Worm (Caenorhabditis elegans) whole organism, mixed stage, embryonic: ENCODE data around the gene mecr-1.

Experiments used
- M03D4.4 ChIP-seq: sonication (generic microtip); optimal IDR thresholded peaks from 2 replicates; lab custom pipeline; 2017; ENCODE audit warnings: mild to moderate bottlenecking, missing genetic modification characterization, missing compliant biosample characterization
- bed-3 ChIP-seq: fragments of 200-800 bp; sonication (Bioruptor generic); optimal IDR thresholded peaks from 3 replicates; lab custom pipeline; 2018; ENCODE audit warnings: mild to moderate bottlenecking, missing genetic modification characterization, moderate library complexity, missing compliant biosample characterization
- blmp-1 ChIP-seq: fragments of 150-350 bp; optimal IDR thresholded peaks from 2 replicates; lab custom pipeline; 2014; ENCODE audit warnings: missing biosample characterization, missing genetic modification characterization
- ceh-39 ChIP-seq: fragments of 150-350 bp; optimal IDR thresholded peaks from 2 replicates; lab custom pipeline; 2014; ENCODE audit warnings: missing biosample characterization, missing genetic modification characterization
- ceh-43 ChIP-seq: fragments of 200-800 bp; sonication (Bioruptor generic); optimal IDR thresholded peaks from 2 replicates; lab custom pipeline; 2018; ENCODE audit warnings: mild to moderate bottlenecking, missing genetic modification characterization, moderate library complexity, missing compliant biosample characterization
- ceh-83 ChIP-seq: fragments of 200-800 bp; sonication (Bioruptor generic); optimal IDR thresholded peaks from 2 replicates; lab custom pipeline; 2018; ENCODE audit warnings: mild to moderate bottlenecking, missing genetic modification characterization, missing compliant biosample characterization
- ces-1 ChIP-seq: fragments of 150-350 bp; optimal IDR thresholded peaks from 2 replicates; lab custom pipeline; 2014; ENCODE audit warnings: missing biosample characterization, missing genetic modification reagents, missing genetic modification characterization
- cnd-1 ChIP-seq: fragments of 200-800 bp; sonication (Bioruptor generic); optimal IDR thresholded peaks from 2 replicates; lab custom pipeline; 2018; ENCODE audit warnings: mild to moderate bottlenecking, missing genetic modification characterization, missing compliant biosample characterization
- drap-1 ChIP-seq: fragments of 200-800 bp; sonication (Bioruptor generic); optimal IDR thresholded peaks from 3 replicates; lab custom pipeline; 2018; ENCODE audit warnings: mild to moderate bottlenecking, missing genetic modification characterization, missing compliant biosample characterization
- elt-1 ChIP-seq: sonication (generic microtip); optimal IDR thresholded peaks from 2 replicates; lab custom pipeline; 2017; ENCODE audit warnings: missing genetic modification characterization, mild to moderate bottlenecking, missing compliant biosample characterization, antibody characterized with exemption, moderate library complexity, borderline replicate concordance; ENCODE audit not compliant: insufficient read depth
- elt-3 ChIP-seq: fragments of 150-350 bp; optimal IDR thresholded peaks from 2 replicates; lab custom pipeline; 2014; ENCODE audit warnings: missing biosample characterization, missing genetic modification characterization
- flh-1 ChIP-seq: fragments of 200-800 bp; sonication (Bioruptor generic); optimal IDR thresholded peaks from 2 replicates; lab custom pipeline; 2018; ENCODE audit warnings: mild to moderate bottlenecking, missing genetic modification characterization, moderate library complexity, missing compliant biosample characterization
- ham-2 ChIP-seq: fragments of 200-800 bp; sonication (Bioruptor generic); optimal IDR thresholded peaks from 2 replicates; lab custom pipeline; 2018; ENCODE audit warnings: mild to moderate bottlenecking, missing genetic modification characterization, missing compliant biosample characterization
- hlh-1 ChIP-seq: fragments of 150-350 bp; optimal IDR thresholded peaks from 2 replicates; lab custom pipeline; 2014; ENCODE audit warnings: missing biosample characterization, missing genetic modification reagents, missing genetic modification characterization
- lin-13 ChIP-seq: fragments of 150-350 bp; optimal IDR thresholded peaks from 2 replicates; lab custom pipeline; 2014; ENCODE audit warnings: missing biosample characterization, missing genetic modification characterization
- lin-32 ChIP-seq: fragments of 200-800 bp; sonication (Bioruptor generic); optimal IDR thresholded peaks from 2 replicates; lab custom pipeline; 2018; ENCODE audit warnings: mild to moderate bottlenecking, missing genetic modification characterization, missing compliant biosample characterization
- lsy-2 ChIP-seq: fragments of 150-350 bp; optimal IDR thresholded peaks from 2 replicates; lab custom pipeline; 2014; ENCODE audit warnings: missing biosample characterization, missing genetic modification characterization
- mab-5 ChIP-seq: fragments of 150-350 bp; optimal IDR thresholded peaks from 2 replicates; lab custom pipeline; 2014; ENCODE audit warnings: missing biosample characterization, missing genetic modification characterization
- mep-1 ChIP-seq: fragments of 150-350 bp; optimal IDR thresholded peaks from 2 replicates; lab custom pipeline; 2017; ENCODE audit warnings: missing biosample characterization, missing genetic modification reagents, missing genetic modification characterization, inconsistent platforms
- mls-2 ChIP-seq: sonication (generic microtip); optimal IDR thresholded peaks from 2 replicates; lab custom pipeline; 2016; ENCODE audit warnings: mild to moderate bottlenecking, missing genetic modification characterization, moderate library complexity, missing compliant biosample characterization
- nhr-12 ChIP-seq: fragments of 150-350 bp; optimal IDR thresholded peaks from 2 replicates; lab custom pipeline; 2014; ENCODE audit warnings: missing biosample characterization, missing genetic modification characterization
- nhr-2 ChIP-seq: fragments of 150-350 bp; optimal IDR thresholded peaks from 2 replicates; lab custom pipeline; 2014; ENCODE audit warnings: missing biosample characterization, missing genetic modification characterization
- nhr-237 ChIP-seq: fragments of 150-350 bp; optimal IDR thresholded peaks from 2 replicates; lab custom pipeline; 2014; ENCODE audit warnings: missing biosample characterization, missing genetic modification characterization
- nhr-28 ChIP-seq: fragments of 150-350 bp; optimal IDR thresholded peaks from 2 replicates; lab custom pipeline; 2014; ENCODE audit warnings: missing biosample characterization, missing genetic modification characterization
- nhr-76 ChIP-seq: sonication (generic microtip); optimal IDR thresholded peaks from 2 replicates; lab custom pipeline; 2017; ENCODE audit warnings: missing biosample characterization, missing genetic modification characterization
- pha-4 ChIP-seq: fragments of 150-350 bp; optimal IDR thresholded peaks from 2 replicates; lab custom pipeline; 2018; ENCODE audit warnings: missing biosample characterization, missing genetic modification reagents, missing genetic modification characterization
- sem-2 ChIP-seq: fragments of 200-800 bp; sonication (Bioruptor generic); optimal IDR thresholded peaks from 2 replicates; lab custom pipeline; 2018; ENCODE audit warnings: mild to moderate bottlenecking, missing genetic modification characterization, missing compliant biosample characterization
- snpc-4 ChIP-seq: fragments of 150-350 bp; optimal IDR thresholded peaks from 2 replicates; lab custom pipeline; 2014; ENCODE audit warnings: missing biosample characterization, missing genetic modification characterization
- sptf-1 ChIP-seq: sonication (generic microtip); optimal IDR thresholded peaks from 2 replicates; lab custom pipeline; 2017; ENCODE audit warnings: mild to moderate bottlenecking, missing genetic modification characterization, moderate library complexity, missing compliant biosample characterization
- tbx-8 ChIP-seq: fragments of 200-800 bp; sonication (Bioruptor generic); optimal IDR thresholded peaks from 2 replicates; lab custom pipeline; 2018; ENCODE audit warnings: mild to moderate bottlenecking, missing genetic modification characterization, moderate library complexity, missing compliant biosample characterization
- unc-120 ChIP-seq: sonication (generic microtip); optimal IDR thresholded peaks from 2 replicates; lab custom pipeline; 2017; ENCODE audit warnings: missing genetic modification characterization, missing compliant biosample characterization; ENCODE audit not compliant: poor library complexity, severe bottlenecking
- unc-39 ChIP-seq: fragments of 150-350 bp; optimal IDR thresholded peaks from 2 replicates; lab custom pipeline; 2014; ENCODE audit warnings: missing biosample characterization, missing genetic modification characterization
- unc-62 ChIP-seq: fragments of 150-350 bp; optimal IDR thresholded peaks from 2 replicates; lab custom pipeline; 2014; ENCODE audit warnings: missing biosample characterization, missing genetic modification reagents, missing genetic modification characterization
- zip-8 ChIP-seq: fragments of 150-350 bp; optimal IDR thresholded peaks from 2 replicates; lab custom pipeline; 2014; ENCODE audit warnings: missing biosample characterization, missing genetic modification characterization
- ztf-11 ChIP-seq: fragments of 150-350 bp; optimal IDR thresholded peaks from 2 replicates; lab custom pipeline; 2014; ENCODE audit warnings: missing biosample characterization, missing genetic modification characterization

Gene mecr-1

ce11 chrII:13165683-13166259 is 21.3 kb downstream of the mecr-1 start, which contains the start of gene moe-3:
Gene moe-3 (minus strand): TSS chrII:13165733.
- TF ChIP-seq mep-1 (tag; lab: Kevin White, UChicago) (no peak), mab-5 (no peak), unc-39 (tag; lab: Kevin White, UChicago) (no peak), sptf-1 (tag; lab: Kevin White, UChicago) (no peak), tbx-8 (no peak), elt-3 (tag; lab: Kevin White, UChicago) (no peak), nhr-237 (tag; lab: Kevin White, UChicago) (no peak)

DNA sequence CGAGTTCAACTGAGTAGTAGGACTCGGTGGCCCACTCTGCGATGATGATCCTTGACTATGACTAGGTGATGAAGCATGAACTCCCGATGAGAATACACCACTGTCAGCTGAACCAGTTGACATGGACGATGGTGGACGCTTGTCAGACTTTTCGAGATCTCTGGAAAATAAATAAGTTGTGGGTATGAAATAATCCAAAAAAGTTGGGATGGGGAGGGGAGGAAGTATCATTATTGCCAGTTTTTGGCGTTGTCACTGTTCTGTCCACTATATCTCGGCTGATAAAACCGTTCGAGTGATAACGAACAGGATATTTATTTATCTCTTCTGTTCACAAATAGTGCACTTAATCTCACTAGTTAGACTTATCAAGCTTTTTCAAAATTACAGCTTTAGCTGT is 23.1 kb downstream of the mecr-1 start:
- TF ChIP-seq ceh-43 (GFP tag; lab: Kevin White, UChicago), result no peak
- TF ChIP-seq nhr-2 (tag; lab: Kevin White, UChicago), result no peak
- no peak for TF ChIP-seq lsy-2 (tag; lab: Kevin White, UChicago)
- no peak for TF ChIP-seq ceh-39 (tag; lab: Kevin White, UChicago)

DNA sequence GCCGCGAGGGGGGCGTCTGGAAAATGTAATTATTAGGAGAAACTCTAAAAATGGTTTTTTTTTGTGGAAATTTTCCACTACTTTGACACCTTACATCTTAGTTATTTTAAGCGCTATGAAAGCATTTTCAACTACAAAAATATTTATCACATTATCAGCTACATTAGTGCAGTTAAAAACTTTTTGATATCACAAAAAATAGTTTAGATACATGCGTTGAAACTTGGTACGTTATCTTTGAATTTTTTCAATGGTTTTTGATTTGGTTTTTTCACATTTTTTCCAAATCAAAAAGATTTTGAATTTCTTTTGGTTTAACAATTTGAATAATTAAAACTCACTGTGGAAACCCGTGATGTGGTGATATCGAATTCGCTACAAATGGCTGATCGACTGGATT is 24.1 kb downstream of the mecr-1 start:
- no peak for TF ChIP-seq tbx-8

DNA sequence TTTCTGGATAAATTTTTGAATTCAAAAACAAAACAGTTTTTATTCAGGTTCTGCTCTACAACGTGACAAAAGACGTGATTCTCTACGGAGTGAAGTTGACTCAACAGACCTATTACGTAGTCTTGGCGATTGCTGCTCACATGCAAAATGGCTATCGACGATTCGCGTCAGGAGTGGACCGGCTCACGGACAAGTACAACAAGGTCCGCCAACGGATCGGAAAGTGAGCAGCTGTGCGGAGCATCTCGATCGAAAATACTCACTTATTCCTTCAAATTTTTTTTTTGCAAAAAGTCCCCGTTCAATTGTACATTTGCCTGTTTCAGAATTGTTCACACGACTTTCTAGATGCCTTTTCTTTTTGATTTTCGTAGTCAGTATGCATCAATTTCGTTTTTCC is 27.2 kb downstream of the mecr-1 start:
- no peak for TF ChIP-seq ces-1
- no peak for TF ChIP-seq unc-39 (tag; lab: Kevin White, UChicago)
- no peak for TF ChIP-seq snpc-4 (tag; lab: Kevin White, UChicago)
- no peak for TF ChIP-seq lsy-2 (tag; lab: Kevin White, UChicago)
- TF ChIP-seq drap-1 (GFP tag; lab: Kevin White, UChicago), result no peak

- TF ChIP-seq mls-2 (tag; lab: Kevin White, UChicago) (no peak), lin-32 (GFP tag; lab: Kevin White, UChicago) (no peak), nhr-28 (tag; lab: Kevin White, UChicago) (no peak), lin-13 (tag; lab: Kevin White, UChicago) (peak; percentile 58), ham-2 (GFP tag; lab: Kevin White, UChicago) (no peak), elt-3 (tag; lab: Kevin White, UChicago) (no peak), M03D4.4 (tag; lab: Kevin White, UChicago) (no peak), zip-8 (tag; lab: Kevin White, UChicago) (no peak), ztf-11 (tag; lab: Kevin White, UChicago) (peak; percentile 22), sem-2 (GFP tag; lab: Kevin White, UChicago) (no peak), flh-1 (no peak), snpc-4 (tag; lab: Kevin White, UChicago) (no peak), sptf-1 (tag; lab: Kevin White, UChicago) (peak; percentile 50), ceh-83 (GFP tag; lab: Kevin White, UChicago) (no peak), cnd-1 (tag; lab: Kevin White, UChicago) (no peak), ces-1 (peak; percentile 42), hlh-1 (tag; lab: Kevin White, UChicago) (peak; percentile 12), bed-3 (GFP tag; lab: Kevin White, UChicago) (no peak), nhr-12 (tag; lab: Kevin White, UChicago) (no peak), unc-62 (GFP tag; lab: Kevin White, UChicago) (no peak), tbx-8 (no peak), ceh-43 (GFP tag; lab: Kevin White, UChicago) (no peak), nhr-76 (tag; lab: Kevin White, UChicago) (no peak), elt-1 (no peak), unc-120 (tag; lab: Kevin White, UChicago) (no peak), blmp-1 (tag; lab: Kevin White, UChicago) (no peak), nhr-237 (tag; lab: Kevin White, UChicago) (peak; percentile 56), mab-5 (peak; percentile 26), ceh-39 (tag; lab: Kevin White, UChicago) (no peak), unc-39 (tag; lab: Kevin White, UChicago) (no peak), drap-1 (GFP tag; lab: Kevin White, UChicago) (no peak), mep-1 (tag; lab: Kevin White, UChicago) (peak; percentile 73), pha-4 (tag; lab: Kevin White, UChicago) (peak; percentile 56), lsy-2 (tag; lab: Kevin White, UChicago) (peak; percentile 67), nhr-2 (tag; lab: Kevin White, UChicago) (no peak)
Observed at ce11 chrII:13156971-13157370, 30.1 kb downstream of the mecr-1 start, which contains the start of the genes hpr-17 and F32A11.1. Gene hpr-17 (minus strand): TSS chrII:13157047. Gene F32A11.1 (plus strand): TSS chrII:13157329.
